Fruit fly (Drosophila melanogaster) whole organism, prepupa: ENCODE data around the gene Pex7.

Experiments
- CG11294 ChIP-seq: fragments of 200-800 bp; sonication (Bioruptor generic); IDR thresholded peaks from 2 replicates; pipeline ENCODE4 v1.3.6; 2022; ENCODE audit warnings: missing biosample characterization, missing genetic modification characterization
- CG11762 ChIP-seq: fragments of 200-800 bp; sonication (Bioruptor generic); optimal IDR thresholded peaks from 3 replicates; lab custom pipeline; 2016; ENCODE audit warnings: missing biosample characterization, missing genetic modification characterization; ENCODE audit not compliant: insufficient read depth
- CG16779 ChIP-seq: fragments of 200-800 bp; sonication (Bioruptor generic); optimal IDR thresholded peaks from 3 replicates; lab custom pipeline; 2017; ENCODE audit warnings: missing biosample characterization, mild to moderate bottlenecking, missing genetic modification characterization
- CG6808 ChIP-seq: fragments of 200-800 bp; sonication (Bioruptor generic); optimal IDR thresholded peaks from 3 replicates; lab custom pipeline; 2017; ENCODE audit warnings: missing biosample characterization, missing genetic modification characterization, mild to moderate bottlenecking, moderate library complexity, missing genetic modification reagents
- CG6854 ChIP-seq: fragments of 200-800 bp; sonication (Bioruptor generic); optimal IDR thresholded peaks from 2 replicates; lab custom pipeline; 2017; ENCODE audit warnings: missing biosample characterization, mild to moderate bottlenecking, missing genetic modification characterization
- CG8119 ChIP-seq: fragments of 200-800 bp; sonication (Bioruptor generic); IDR thresholded peaks from 3 replicates; pipeline ENCODE4 v1.3.6; 2022; ENCODE audit warnings: missing biosample characterization, missing genetic modification characterization
- CG8319 ChIP-seq: fragments of 200-800 bp; sonication (Bioruptor generic); optimal IDR thresholded peaks from 3 replicates; lab custom pipeline; 2016; ENCODE audit warnings: missing biosample characterization, missing genetic modification characterization
- CG8632 ChIP-seq: fragments of 200-800 bp; sonication (Bioruptor generic); optimal IDR thresholded peaks from 3 replicates; lab custom pipeline; 2016; ENCODE audit warnings: missing biosample characterization, missing genetic modification characterization
- CG9139 ChIP-seq: fragments of 200-800 bp; sonication (Bioruptor generic); optimal IDR thresholded peaks from 3 replicates; lab custom pipeline; 2017; ENCODE audit warnings: missing biosample characterization, mild to moderate bottlenecking, missing genetic modification characterization
- Hr38 ChIP-seq: sonication (Bioruptor generic); optimal IDR thresholded peaks from 2 replicates; lab custom pipeline; 2016; ENCODE audit warnings: missing biosample characterization, missing genetic modification characterization
- OdsH ChIP-seq: fragments of 200-800 bp; sonication (Bioruptor generic); optimal IDR thresholded peaks from 3 replicates; lab custom pipeline; 2016; ENCODE audit warnings: missing biosample characterization, missing genetic modification characterization
- Sox102F ChIP-seq: fragments of 200-800 bp; sonication (Bioruptor generic); optimal IDR thresholded peaks from 2 replicates; lab custom pipeline; 2016; ENCODE audit warnings: missing biosample characterization, mild to moderate bottlenecking, missing genetic modification characterization
- Sox14 ChIP-seq: fragments of 200-800 bp; sonication (Bioruptor generic); optimal IDR thresholded peaks from 3 replicates; lab custom pipeline; 2016; ENCODE audit warnings: missing biosample characterization, missing genetic modification characterization

DNA sequence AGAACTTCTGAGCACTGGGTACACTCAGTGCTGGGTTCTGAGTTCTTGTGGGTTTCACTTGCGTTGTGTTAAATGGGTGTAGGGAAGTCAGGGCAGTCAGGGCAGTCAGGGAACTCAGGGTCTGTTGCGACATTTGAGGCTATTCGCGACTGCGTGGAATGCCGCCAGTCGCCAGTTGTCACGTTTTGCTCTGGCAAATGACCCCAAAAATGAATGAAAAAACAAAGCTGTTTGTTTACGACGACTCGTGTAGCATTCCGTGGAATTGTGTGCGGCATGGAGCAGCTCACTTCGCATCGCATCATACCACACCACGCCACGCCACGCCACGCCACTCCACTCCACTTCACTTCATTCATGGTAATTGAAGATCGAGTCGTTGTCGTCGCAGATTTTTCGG lies 34.3 kb downstream of the Pex7 start:
- TF ChIP-seq OdsH (GFP tag; lab: Kevin White, UChicago) = no peak
- TF ChIP-seq CG8632 = no peak
- TF ChIP-seq CG6854 (GFP tag; lab: Kevin White, UChicago) = no peak
- no peak for TF ChIP-seq Sox102F (GFP tag; lab: Kevin White, UChicago)
- TF ChIP-seq Sox14 (GFP tag; lab: Kevin White, UChicago) = no peak
- no peak for TF ChIP-seq CG9139 (GFP tag; lab: Kevin White, UChicago)
- TF ChIP-seq CG11294 (GFP tag; lab: Robert Waterston, UW) = no peak
- no peak for TF ChIP-seq CG6808 (GFP tag; lab: Kevin White, UChicago)
- TF ChIP-seq Hr38 = no peak
- no peak for TF ChIP-seq CG8319 (GFP tag; lab: Kevin White, UChicago)
- no peak for TF ChIP-seq CG16779 (tag; lab: Kevin White, UChicago)
- no peak for TF ChIP-seq CG11762 (GFP tag; lab: Kevin White, UChicago)
- no peak for TF ChIP-seq CG8119 (GFP tag; lab: Robert Waterston, UW)
